Fruit fly (Drosophila melanogaster) whole organism, embryonic: ENCODE results near the gene Tet.

ENCODE experiments used
- Hr39 ChIP-seq: fragments of >200 bp; optimal IDR thresholded peaks from 2 replicates; lab custom pipeline; 2017
- MESR4 ChIP-seq: fragments of 200-800 bp; sonication (Bioruptor generic); optimal IDR thresholded peaks from 2 replicates; lab custom pipeline; 2018; ENCODE audit warnings: missing biosample characterization, mild to moderate bottlenecking, missing genetic modification characterization, moderate library complexity
- Sin3A ChIP-seq: fragments of >200 bp; optimal IDR thresholded peaks from 2 replicates; lab custom pipeline; 2018
- br ChIP-seq: fragments of >200 bp; optimal IDR thresholded peaks from 2 replicates; lab custom pipeline; 2017
- gro ChIP-seq: fragments of 200-800 bp; sonication (Bioruptor generic); optimal IDR thresholded peaks from 2 replicates; lab custom pipeline; 2016; ENCODE audit warnings: missing biosample characterization, missing genetic modification characterization
- lmd ChIP-seq: fragments of 200-800 bp; sonication (Bioruptor generic); IDR thresholded peaks from 2 replicates; pipeline ENCODE4 v1.3.6; 2022; ENCODE audit warnings: missing biosample characterization, missing genetic modification characterization
- stwl ChIP-seq: fragments of 200-800 bp; sonication (Bioruptor generic); optimal IDR thresholded peaks from 3 replicates; lab custom pipeline; 2018; ENCODE audit warnings: missing biosample characterization, mild to moderate bottlenecking, missing genetic modification characterization, moderate library complexity

DNA sequence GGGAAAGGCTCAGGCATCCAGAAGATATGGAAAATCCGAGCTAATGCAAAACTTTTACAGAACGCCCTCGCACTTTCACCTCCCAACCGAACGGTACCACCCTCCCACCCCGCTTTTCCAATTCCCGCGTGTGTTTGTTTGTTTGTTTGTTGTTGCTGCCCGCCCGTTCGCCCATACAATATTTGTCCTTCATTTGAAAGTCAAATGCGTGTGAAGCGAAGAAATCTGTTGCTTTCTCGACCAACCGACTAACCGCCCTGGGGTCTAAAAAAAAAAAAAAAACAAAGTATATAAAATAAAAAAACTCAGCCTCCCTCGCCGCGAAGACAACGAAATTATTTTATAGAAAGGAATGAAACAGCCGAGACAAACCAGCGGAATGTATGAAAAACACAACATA lies 130.6 kb downstream of the Tet start:
- TF ChIP-seq stwl (tag; lab: Kevin White, UChicago) (no peak), lmd (GFP tag; lab: Robert Waterston, UW) (no peak), br (no peak), Hr39 (lab: Kevin White, UChicago) (no peak), gro (GFP tag; lab: Kevin White, UChicago) (no peak), MESR4 (GFP tag; lab: Kevin White, UChicago) (no peak), Sin3A (no peak)
